Worm (Caenorhabditis elegans) whole organism, midembryonic: ENCODE results near the gene wht-1.

Source experiments
- ref-1 ChIP-seq: fragments of 200-800 bp; sonication (Bioruptor generic); conservative IDR thresholded peaks from 2 replicates; pipeline ENCODE4 v1.3.6; 2022; ENCODE audit warnings: missing genetic modification reagents, missing genetic modification characterization, missing compliant biosample characterization
- tab-1 ChIP-seq: fragments of 200-800 bp; sonication (Bioruptor generic); IDR thresholded peaks from 2 replicates; pipeline ENCODE4 v1.3.6; 2022; ENCODE audit warnings: missing genetic modification characterization, missing compliant biosample characterization

DNA sequence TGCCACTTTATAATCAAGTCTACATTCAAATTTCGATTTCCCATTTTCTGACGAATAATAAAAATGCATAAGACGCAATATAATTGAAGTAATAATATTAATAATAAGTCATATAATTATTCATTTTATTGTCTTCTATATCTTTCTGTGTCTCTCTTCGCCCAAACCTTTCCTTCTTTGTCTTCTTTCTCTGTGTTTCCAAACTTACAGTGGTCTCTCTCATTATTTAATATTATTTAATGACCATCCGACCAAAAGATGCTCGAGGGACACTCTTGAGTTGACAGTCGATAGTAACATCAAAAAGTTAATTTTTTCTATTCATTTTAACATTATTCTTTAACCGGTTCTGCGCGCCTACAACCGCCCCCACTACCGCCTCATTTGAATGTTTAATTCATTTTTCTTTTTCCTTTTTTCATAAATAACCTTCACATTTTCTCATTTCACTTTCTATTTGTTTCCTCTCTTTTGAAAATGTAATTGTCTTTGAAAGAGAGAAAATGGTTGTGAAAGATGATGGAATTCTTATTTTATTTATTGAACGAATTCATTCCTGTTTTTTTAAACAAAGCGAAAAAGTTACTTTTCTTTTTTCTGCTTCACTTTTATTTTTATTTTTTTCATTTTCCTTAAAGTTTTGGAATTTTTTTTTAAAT lies 13.8 kb downstream of the wht-1 start:
- TF ChIP-seq tab-1 (GFP tag; lab: Robert Waterston, UW) (no peak), ref-1 (GFP tag; lab: Robert Waterston, UW) (no peak)
